Worm (Caenorhabditis elegans): ENCODE results near the gene Y57G7A.3.
"Not testable (repeated sequence)": the region's sequence is repeated elsewhere in the genome, so short reads cannot be mapped to it uniquely, and the experiment has no call there.

ce11 chrII:1278350-1278749 lies 7.2 kb upstream of the Y57G7A.3 start, which contains the start of gene srz-63:
- TF ChIP-seq ama-1 (optimal IDR thresholded peaks at IDR 0.05); ama-1 (GFP tag; optimal IDR thresholded peaks at IDR 0.05); hrde-1 (tag; optimal IDR thresholded peaks at IDR 0.05; ENCODE audit: borderline replicate concordance); unc-130 (GFP tag; optimal IDR thresholded peaks at IDR 0.05); snpc-1.1 (tag; optimal IDR thresholded peaks at IDR 0.05; ENCODE audit: insufficient read depth): not testable (repeated sequence)
